Fruit fly (Drosophila melanogaster): ENCODE results near the gene Tsp74F.

DNA sequence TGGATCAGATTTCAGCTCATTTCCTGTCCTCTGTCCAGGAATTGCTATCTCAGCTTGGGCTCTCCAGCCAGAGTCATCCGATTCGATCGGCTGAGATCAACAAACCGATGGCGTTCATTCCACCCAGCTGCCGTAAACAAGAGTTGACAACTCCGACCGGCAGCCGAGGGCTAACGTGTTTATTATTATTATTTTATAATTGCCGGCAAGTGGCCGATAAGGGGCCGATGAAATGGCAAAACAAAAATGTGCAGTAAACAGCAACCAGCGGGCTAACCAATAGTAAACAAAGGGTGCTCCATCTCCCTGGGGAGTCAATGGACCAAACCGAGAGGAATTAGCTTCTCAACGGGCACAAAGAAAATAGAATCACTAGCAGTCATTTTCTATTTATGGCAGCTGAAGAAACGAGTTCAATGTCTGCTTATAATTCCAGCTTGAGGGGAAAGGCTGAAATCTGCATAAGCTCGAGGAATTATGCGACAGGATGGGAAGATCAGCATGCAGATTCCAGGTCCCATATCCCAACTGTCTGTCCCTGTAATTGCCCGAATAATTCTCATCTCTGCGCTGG is 29.6 kb upstream of the Tsp74F start:
- TF ChIP-seq CG4496 (GFP tag; IDR thresholded peaks at IDR 0.05) (no peak), rn (GFP tag; IDR thresholded peaks at IDR 0.05) (no peak), Pif1A (GFP tag; optimal IDR thresholded peaks at IDR 0.05) (no peak), CG15710 (tag; optimal IDR thresholded peaks at IDR 0.05) (no peak), EcR (GFP tag; optimal IDR thresholded peaks at IDR 0.05) (peak; percentile 99), gl (tag; optimal IDR thresholded peaks at IDR 0.05) (no peak)

Measured in whole organism, pupa.